Fruit fly (Drosophila melanogaster) whole organism, wandering third instar larva: ENCODE measurements around the gene APC4.

Source experiments
- Abd-B ChIP-seq: fragments of >200 bp; optimal IDR thresholded peaks from 2 replicates; lab custom pipeline; 2017; ENCODE audit warnings: missing biosample characterization, missing genetic modification characterization
- CG32264 ChIP-seq: fragments of 200-800 bp; sonication (Bioruptor generic); optimal IDR thresholded peaks from 2 replicates; lab custom pipeline; 2016; ENCODE audit warnings: missing biosample characterization, missing genetic modification characterization
- CG9705 ChIP-seq: fragments of 200-800 bp; sonication (Bioruptor generic); optimal IDR thresholded peaks from 2 replicates; lab custom pipeline; 2018; ENCODE audit warnings: missing biosample characterization, mild to moderate bottlenecking, missing genetic modification characterization
- CrebA ChIP-seq: fragments of 200-800 bp; sonication (Bioruptor generic); optimal IDR thresholded peaks from 2 replicates; lab custom pipeline; 2016; ENCODE audit warnings: missing biosample characterization, mild to moderate bottlenecking, missing genetic modification characterization, borderline replicate concordance
- Dfd ChIP-seq: fragments of >200 bp; optimal IDR thresholded peaks from 2 replicates; lab custom pipeline; 2017; ENCODE audit warnings: missing biosample characterization, missing genetic modification characterization
- Dif ChIP-seq: fragments of 200-275, 200-300 bp; sonication (Bioruptor generic); optimal IDR thresholded peaks from 2 replicates; lab custom pipeline; 2018; ENCODE audit warnings: missing biosample characterization, missing genetic modification characterization; ENCODE audit not compliant: partially characterized antibody
- GATAd ChIP-seq: sonication (Bioruptor generic); optimal IDR thresholded peaks from 2 replicates; lab custom pipeline; 2016; ENCODE audit warnings: missing biosample characterization, missing genetic modification characterization
- HLH106 ChIP-seq: fragments of 200-800 bp; optimal IDR thresholded peaks from 3 replicates; lab custom pipeline; 2019; ENCODE audit warnings: missing biosample characterization, mild to moderate bottlenecking, missing genetic modification characterization, moderate library complexity
- Hnf4 ChIP-seq: fragments of 200-800 bp; sonication (Bioruptor generic); optimal IDR thresholded peaks from 2 replicates; lab custom pipeline; 2016; ENCODE audit warnings: missing biosample characterization, mild to moderate bottlenecking, missing genetic modification characterization
- Hr78 ChIP-seq: fragments of >200 bp; optimal IDR thresholded peaks from 2 replicates; lab custom pipeline; 2017; ENCODE audit warnings: missing biosample characterization, missing genetic modification characterization
- Hr83 ChIP-seq: fragments of 200-300 bp; sonication (Bioruptor generic); optimal IDR thresholded peaks from 2 replicates; lab custom pipeline; 2016; ENCODE audit warnings: missing biosample characterization, mild to moderate bottlenecking, missing genetic modification characterization, moderate library complexity; ENCODE audit not compliant: poor library complexity, severe bottlenecking
- Jra ChIP-seq: sonication (Bioruptor generic); optimal IDR thresholded peaks from 2 replicates; lab custom pipeline; 2016; ENCODE audit warnings: missing biosample characterization, missing genetic modification characterization
- Mio ChIP-seq: sonication (Bioruptor generic); optimal IDR thresholded peaks from 2 replicates; lab custom pipeline; 2016; ENCODE audit warnings: missing biosample characterization, missing genetic modification characterization
- Myc ChIP-seq: fragments of >200 bp; optimal IDR thresholded peaks from 2 replicates; lab custom pipeline; 2017
- N ChIP-seq: fragments of >200 bp; optimal IDR thresholded peaks from 2 replicates; lab custom pipeline; 2018; ENCODE audit warnings: missing biosample characterization, missing external identifiers, missing genetic modification characterization
- OdsH ChIP-seq: fragments of 200-800 bp; sonication (Bioruptor generic); optimal IDR thresholded peaks from 2 replicates; lab custom pipeline; 2016; ENCODE audit warnings: missing biosample characterization, mild to moderate bottlenecking, missing genetic modification characterization
- Rel ChIP-seq, 2 experiments: fragments of 200-800 bp; sonication (Bioruptor generic) in 1 of 2; optimal IDR thresholded peaks; 2 replicates in 1 of 2; 3 replicates in 1 of 2; lab custom pipeline; 2016 to 2019; ENCODE audit warnings: mild to moderate bottlenecking in 2 of 2, missing biosample characterization in 2 of 2, missing genetic modification characterization in 2 of 2, moderate library complexity in 1 of 2
- Sp1 ChIP-seq: fragments of 200-800 bp; sonication (Bioruptor generic); optimal IDR thresholded peaks from 3 replicates; lab custom pipeline; 2019; ENCODE audit warnings: missing biosample characterization, mild to moderate bottlenecking, missing genetic modification characterization, moderate library complexity
- Vsx2 ChIP-seq: fragments of 200-300, 225-300 bp; sonication (Bioruptor generic); optimal IDR thresholded peaks from 2 replicates; lab custom pipeline; 2018; ENCODE audit warnings: missing biosample characterization, missing genetic modification characterization; ENCODE audit not compliant: partially characterized antibody
- br ChIP-seq: fragments of 200-800 bp; sonication (Bioruptor generic); optimal IDR thresholded peaks from 2 replicates; lab custom pipeline; 2016; ENCODE audit warnings: missing biosample characterization, missing genetic modification characterization
- brk ChIP-seq: fragments of 200-800 bp; sonication (Bioruptor generic); optimal IDR thresholded peaks from 2 replicates; lab custom pipeline; 2016; ENCODE audit warnings: missing biosample characterization, mild to moderate bottlenecking, missing genetic modification characterization
- dl ChIP-seq, 2 experiments: fragments of 175-275, 200-275 bp in 1 of 2; fragments of 200-275 bp in 1 of 2; sonication (Bioruptor generic); optimal IDR thresholded peaks; lab custom pipeline; 2018; ENCODE audit warnings: mild to moderate bottlenecking in 2 of 2, missing biosample characterization in 2 of 2, missing genetic modification characterization in 2 of 2, moderate library complexity in 2 of 2; ENCODE audit not compliant: partially characterized antibody in 2 of 2, insufficient read depth in 1 of 2
- dmrt93B ChIP-seq: fragments of 200-800 bp; sonication (Bioruptor generic); optimal IDR thresholded peaks from 2 replicates; lab custom pipeline; 2018; ENCODE audit warnings: missing biosample characterization, mild to moderate bottlenecking, missing genetic modification characterization
- dsf ChIP-seq: sonication (Bioruptor generic); optimal IDR thresholded peaks from 2 replicates; lab custom pipeline; 2016; ENCODE audit warnings: missing biosample characterization, missing genetic modification characterization, borderline replicate concordance
- ey ChIP-seq: fragments of 200-800 bp; sonication (Bioruptor generic); optimal IDR thresholded peaks from 2 replicates; lab custom pipeline; 2016; ENCODE audit warnings: missing biosample characterization, missing genetic modification characterization
- foxo ChIP-seq, 2 experiments: fragments of 200-800 bp; sonication (Bioruptor generic); optimal IDR thresholded peaks; 2 replicates in 1 of 2; 3 replicates in 1 of 2; lab custom pipeline; 2016 to 2017; ENCODE audit warnings: missing biosample characterization in 2 of 2, missing genetic modification characterization in 2 of 2
- fru ChIP-seq: fragments of 200-800 bp; sonication (Bioruptor generic); optimal IDR thresholded peaks from 3 replicates; lab custom pipeline; 2016; ENCODE audit warnings: missing biosample characterization, mild to moderate bottlenecking, missing genetic modification characterization
- h ChIP-seq: fragments of 200-800 bp; sonication (Bioruptor generic); optimal IDR thresholded peaks from 3 replicates; lab custom pipeline; 2016; ENCODE audit warnings: missing biosample characterization, mild to moderate bottlenecking, missing genetic modification characterization
- jim ChIP-seq: fragments of 175-275, 200-325 bp; sonication (Bioruptor generic); optimal IDR thresholded peaks from 2 replicates; lab custom pipeline; 2016; ENCODE audit warnings: missing biosample characterization, mild to moderate bottlenecking, missing genetic modification characterization
- lola ChIP-seq: fragments of >200 bp; optimal IDR thresholded peaks from 2 replicates; lab custom pipeline; 2017; ENCODE audit warnings: missing biosample characterization, missing genetic modification characterization
- pan ChIP-seq: fragments of >200 bp; optimal IDR thresholded peaks from 2 replicates; lab custom pipeline; 2017
- psq ChIP-seq: fragments of 200-800 bp; sonication (Bioruptor generic); optimal IDR thresholded peaks from 3 replicates; lab custom pipeline; 2017; ENCODE audit warnings: missing biosample characterization, mild to moderate bottlenecking, missing genetic modification characterization, moderate library complexity
- rgr ChIP-seq: fragments of 200-800 bp; sonication (Bioruptor generic); optimal IDR thresholded peaks from 3 replicates; lab custom pipeline; 2016; ENCODE audit warnings: missing biosample characterization, mild to moderate bottlenecking, missing genetic modification characterization
- sage ChIP-seq: fragments of 200-800 bp; sonication (Bioruptor generic); optimal IDR thresholded peaks from 2 replicates; lab custom pipeline; 2016; ENCODE audit warnings: missing biosample characterization, mild to moderate bottlenecking, missing genetic modification characterization
- sv ChIP-seq: fragments of 200-800 bp; sonication (Bioruptor generic); optimal IDR thresholded peaks from 3 replicates; lab custom pipeline; 2016; ENCODE audit warnings: missing biosample characterization, missing genetic modification characterization
- tai ChIP-seq: sonication (Bioruptor generic); optimal IDR thresholded peaks from 2 replicates; lab custom pipeline; 2016; ENCODE audit warnings: missing biosample characterization, missing genetic modification characterization
- usp ChIP-seq: fragments of >200 bp; optimal IDR thresholded peaks from 2 replicates; lab custom pipeline; 2017; ENCODE audit warnings: missing biosample characterization, missing genetic modification characterization
- woc ChIP-seq: sonication (Bioruptor generic); optimal IDR thresholded peaks from 2 replicates; lab custom pipeline; 2016; ENCODE audit warnings: missing biosample characterization, mild to moderate bottlenecking, missing genetic modification characterization

The APC4 gene

DNA sequence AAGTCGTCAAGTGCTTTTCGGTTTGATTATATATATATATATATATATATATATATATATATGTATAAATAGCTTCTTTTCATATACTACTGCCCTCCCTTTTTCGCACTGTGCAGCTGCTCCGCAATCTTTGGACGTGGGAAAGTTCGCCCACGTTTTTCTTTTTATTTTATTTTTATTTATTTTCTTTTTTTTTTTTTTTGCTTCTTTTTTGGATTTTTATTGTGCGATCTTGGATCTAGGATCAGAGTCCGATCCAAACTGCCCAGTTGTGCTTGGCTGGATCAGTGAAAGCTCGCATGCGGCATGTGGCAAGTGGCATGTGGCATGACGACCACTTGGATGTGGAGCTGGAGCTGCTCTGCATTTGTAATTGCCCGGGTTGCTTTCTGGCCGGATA lies 19.3 kb upstream of the APC4 start:
- TF ChIP-seq lola (GFP tag; lab: Kevin White, UChicago) (no peak), CG9705 (GFP tag; lab: Kevin White, UChicago) (no peak), Sp1 (GFP tag; lab: Kevin White, UChicago) (no peak), br (no peak), Dfd (GFP tag; lab: Kevin White, UChicago) (no peak), dl (GFP tag; optimal IDR thresholded peaks at IDR 0.05; lab: Kevin White, UChicago; ENCODE audit: insufficient read depth in 1 of 2, partially characterized antibody in 2 of 2) (no peak)

- TF ChIP-seq h (GFP tag; lab: Kevin White, UChicago) (no peak), jim (GFP tag; lab: Kevin White, UChicago) (no peak), br (no peak), dsf (no peak), CG9705 (GFP tag; lab: Kevin White, UChicago) (no peak), sv (GFP tag; lab: Kevin White, UChicago) (no peak), CG32264 (no peak), fru (no peak), Hr83 (no peak), ey (GFP tag; lab: Kevin White, UChicago) (no peak)
Observed at dm6 chrX:9064029-9064428, 18.7 kb upstream of the APC4 start.

DNA sequence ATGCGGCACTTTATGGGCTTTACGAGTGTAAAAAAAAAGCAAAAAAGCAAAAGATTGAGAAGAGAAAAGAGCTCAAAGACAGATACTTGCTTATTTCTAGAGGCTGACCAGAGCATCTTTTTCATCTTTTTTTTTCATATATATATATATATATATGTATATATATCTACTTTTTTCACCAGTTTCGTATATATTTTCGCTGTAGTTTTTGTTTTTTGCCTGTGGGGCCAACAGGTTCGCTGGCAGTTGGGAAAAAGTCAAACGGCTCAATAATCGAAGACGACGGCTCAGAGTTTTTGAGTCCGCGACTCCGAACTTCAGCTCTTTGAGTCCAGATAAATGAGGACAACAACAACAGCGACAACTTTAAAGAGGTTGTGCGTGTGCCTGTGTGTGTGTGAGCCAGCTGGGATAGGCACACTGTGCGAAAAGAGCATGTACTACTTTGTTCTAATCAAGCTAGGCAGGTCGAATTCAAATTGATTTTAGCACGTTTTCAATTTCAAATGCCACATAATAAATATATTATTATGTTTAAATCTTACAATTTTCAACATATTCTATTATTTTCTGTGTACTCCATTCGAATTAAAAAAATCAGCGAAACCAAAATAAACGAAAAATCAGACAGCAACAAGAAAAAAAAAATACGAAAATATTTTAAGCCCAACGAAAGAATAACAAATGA lies 15.8 kb upstream of the APC4 start:
- no peak for TF ChIP-seq CG32264
- TF ChIP-seq Dif (GFP tag; lab: Kevin White, UChicago), result no peak
- TF ChIP-seq HLH106, result peak; percentile 80
- TF ChIP-seq CrebA (GFP tag; lab: Kevin White, UChicago), result no peak
- TF ChIP-seq Dfd (GFP tag; lab: Kevin White, UChicago), result no peak
- TF ChIP-seq lola (GFP tag; lab: Kevin White, UChicago), result no peak
- no peak for TF ChIP-seq Mio (GFP tag; lab: Kevin White, UChicago)
- peak; percentile 72 for TF ChIP-seq psq
- peak; percentile 45 for TF ChIP-seq brk (GFP tag; lab: Kevin White, UChicago)
- TF ChIP-seq ey (GFP tag; lab: Kevin White, UChicago), result peak; percentile 64
- TF ChIP-seq h (GFP tag; lab: Kevin White, UChicago), result peak; percentile 85
- peak; percentile 33 for TF ChIP-seq br
- TF ChIP-seq sv (GFP tag; lab: Kevin White, UChicago), result no peak
- TF ChIP-seq N, result no peak
- peak; percentile 75 for TF ChIP-seq OdsH (GFP tag; lab: Kevin White, UChicago)
- TF ChIP-seq Sp1 (GFP tag; lab: Kevin White, UChicago), result peak; percentile 82
- no peak for TF ChIP-seq Hr83
- no peak for TF ChIP-seq pan (lab: Kevin White, UChicago)
- TF ChIP-seq dsf, result no peak
- peak; percentile 78 for TF ChIP-seq rgr (GFP tag; lab: Kevin White, UChicago)
- peak in 1 of 2 experiments; percentile 87 for TF ChIP-seq foxo (GFP tag; optimal IDR thresholded peaks at IDR 0.05; lab: Kevin White, UChicago)
- no peak for TF ChIP-seq tai (GFP tag; lab: Kevin White, UChicago)
- TF ChIP-seq usp (GFP tag; lab: Kevin White, UChicago), result no peak
- peak; percentile 75 for TF ChIP-seq fru
- peak; percentile 45 for TF ChIP-seq woc (GFP tag; lab: Kevin White, UChicago)
- peak; percentile 74 for TF ChIP-seq sage
- no peak for TF ChIP-seq Vsx2
- TF ChIP-seq Rel (GFP tag; optimal IDR thresholded peaks at IDR 0.05; lab: Kevin White, UChicago), result peak; percentile 19
- TF ChIP-seq Rel (tag; optimal IDR thresholded peaks at IDR 0.05; lab: Kevin White, UChicago), result peak; percentile 34
- TF ChIP-seq Hnf4 (GFP tag; lab: Kevin White, UChicago), result peak; percentile 56
- peak; percentile 64 for TF ChIP-seq dmrt93B (GFP tag; lab: Kevin White, UChicago)
- no peak for TF ChIP-seq Jra (GFP tag; lab: Kevin White, UChicago)
- no peak for TF ChIP-seq GATAd (GFP tag; lab: Kevin White, UChicago)
- TF ChIP-seq Hr78 (GFP tag; lab: Kevin White, UChicago), result no peak
- no peak for TF ChIP-seq Abd-B (GFP tag; lab: Kevin White, UChicago)
- no peak for TF ChIP-seq jim (GFP tag; lab: Kevin White, UChicago)
- TF ChIP-seq CG9705 (GFP tag; lab: Kevin White, UChicago), result peak; percentile 4
- no peak for TF ChIP-seq dl (GFP tag; optimal IDR thresholded peaks at IDR 0.05; lab: Kevin White, UChicago; ENCODE audit: insufficient read depth in 1 of 2, partially characterized antibody in 2 of 2)
- TF ChIP-seq Myc (lab: Kevin White, UChicago), result no peak
